Worm (Caenorhabditis elegans) whole organism, early embryonic: ENCODE results near the gene srv-27.

Experiments used
- B0310.2 ChIP-seq: sonication (generic microtip); optimal IDR thresholded peaks from 2 replicates; lab custom pipeline; 2016; ENCODE audit warnings: mild to moderate bottlenecking, missing genetic modification characterization, missing compliant biosample characterization
- F13C5.2 ChIP-seq: sonication (generic microtip); optimal IDR thresholded peaks from 2 replicates; lab custom pipeline; 2017; ENCODE audit warnings: mild to moderate bottlenecking, missing genetic modification characterization, inconsistent platforms, missing compliant biosample characterization
- aly-1 ChIP-seq: sonication (generic microtip); optimal IDR thresholded peaks from 2 replicates; lab custom pipeline; 2016; ENCODE audit warnings: missing genetic modification characterization, missing compliant biosample characterization
- ama-1 ChIP-seq: fragments of 150-350 bp; optimal IDR thresholded peaks from 2 replicates; lab custom pipeline; 2014
- ceh-13 ChIP-seq: fragments of 200-800 bp; sonication (Bioruptor generic); optimal IDR thresholded peaks from 2 replicates; lab custom pipeline; 2018; ENCODE audit warnings: mild to moderate bottlenecking, missing genetic modification characterization, missing compliant biosample characterization
- ceh-36 ChIP-seq: sonication (generic microtip); optimal IDR thresholded peaks from 2 replicates; lab custom pipeline; 2016; ENCODE audit warnings: missing genetic modification characterization, inconsistent platforms, missing compliant biosample characterization
- ets-7 ChIP-seq: sonication (generic microtip); optimal IDR thresholded peaks from 2 replicates; lab custom pipeline; 2016; ENCODE audit warnings: missing genotype, missing genetic modification characterization, missing compliant biosample characterization
- flt-1 ChIP-seq: fragments of 200-800 bp; sonication (Bioruptor generic); IDR thresholded peaks from 2 replicates; pipeline ENCODE4 v1.3.6; 2022; ENCODE audit warnings: missing genetic modification characterization, missing compliant biosample characterization
- hmbx-1 ChIP-seq: sonication (generic microtip); optimal IDR thresholded peaks from 2 replicates; lab custom pipeline; 2016; ENCODE audit warnings: mild to moderate bottlenecking, missing genetic modification characterization, missing compliant biosample characterization
- hmg-4 ChIP-seq: fragments of 200-800 bp; sonication (Bioruptor generic); optimal IDR thresholded peaks from 2 replicates; lab custom pipeline; 2018; ENCODE audit warnings: mild to moderate bottlenecking, missing genetic modification characterization, missing compliant biosample characterization
- hnd-1 ChIP-seq: sonication (generic microtip); optimal IDR thresholded peaks from 2 replicates; lab custom pipeline; 2016; ENCODE audit warnings: missing genetic modification characterization, missing compliant biosample characterization
- pes-1 ChIP-seq: fragments of 200-800 bp; sonication (Bioruptor generic); IDR thresholded peaks from 2 replicates; pipeline ENCODE4 v1.3.6; 2022; ENCODE audit warnings: missing genetic modification reagents, missing genetic modification characterization, missing compliant biosample characterization
- scrt-1 ChIP-seq: fragments of 200-800 bp; sonication (Bioruptor generic); IDR thresholded peaks from 2 replicates; pipeline ENCODE4 v1.3.6; 2022; ENCODE audit warnings: missing genetic modification characterization, missing compliant biosample characterization
- sea-1 ChIP-seq: fragments of 200-800 bp; sonication (Bioruptor generic); conservative IDR thresholded peaks from 2 replicates; pipeline ENCODE4 v1.3.6; 2022; ENCODE audit warnings: missing genetic modification characterization, missing compliant biosample characterization
- tbx-11 ChIP-seq: fragments of 200-800 bp; sonication (Bioruptor generic); IDR thresholded peaks from 2 replicates; pipeline ENCODE4 v1.3.6; 2022; ENCODE audit warnings: missing genetic modification characterization, missing compliant biosample characterization
- tbx-37 ChIP-seq: fragments of 200-800 bp; sonication (Bioruptor generic); conservative IDR thresholded peaks from 2 replicates; pipeline ENCODE4 v1.3.6; 2022; ENCODE audit warnings: missing genetic modification reagents, missing genetic modification characterization, missing compliant biosample characterization
- tra-4 ChIP-seq: sonication (generic microtip); optimal IDR thresholded peaks from 2 replicates; lab custom pipeline; 2017; ENCODE audit warnings: missing genetic modification characterization, missing compliant biosample characterization

srv-27 gene

ce11 chrIV:6329339-6329738, 31.2 kb upstream of the srv-27 start, which contains the start of gene seu-1:
Gene seu-1, plus strand, starts transcription at chrIV:6329639.
- TF ChIP-seq hmbx-1, result no peak
- no peak for TF ChIP-seq pes-1 (GFP tag; lab: Robert Waterston, UW)
- no peak for TF ChIP-seq ets-7
- TF ChIP-seq hnd-1 (tag; lab: Kevin White, UChicago), result no peak
- no peak for TF ChIP-seq tbx-11 (GFP tag; lab: Robert Waterston, UW)
- no peak for TF ChIP-seq tra-4 (tag; lab: Kevin White, UChicago)
- no peak for TF ChIP-seq B0310.2 (tag; lab: Kevin White, UChicago)
- no peak for TF ChIP-seq aly-1 (tag; lab: Kevin White, UChicago)

ce11 chrIV:6328198-6328597, 30.0 kb upstream of the srv-27 start:
- TF ChIP-seq scrt-1 (GFP tag; lab: Robert Waterston, UW), result no peak
- TF ChIP-seq tbx-37 (GFP tag; lab: Robert Waterston, UW), result no peak
- no peak for TF ChIP-seq flt-1 (GFP tag; lab: Robert Waterston, UW)
- TF ChIP-seq hmg-4 (GFP tag; lab: Kevin White, UChicago), result no peak
- no peak for TF ChIP-seq pes-1 (GFP tag; lab: Robert Waterston, UW)
- no peak for TF ChIP-seq hmbx-1
- TF ChIP-seq B0310.2 (tag; lab: Kevin White, UChicago), result no peak
- TF ChIP-seq ama-1 (lab: Kevin White, UChicago), result no peak
- TF ChIP-seq sea-1 (GFP tag; lab: Robert Waterston, UW), result no peak
- TF ChIP-seq aly-1 (tag; lab: Kevin White, UChicago), result no peak
- no peak for TF ChIP-seq ets-7
- no peak for TF ChIP-seq ceh-36 (tag; lab: Kevin White, UChicago)
- TF ChIP-seq F13C5.2 (tag; lab: Kevin White, UChicago), result no peak
- TF ChIP-seq ceh-13 (GFP tag; lab: Kevin White, UChicago), result no peak
- TF ChIP-seq hnd-1 (tag; lab: Kevin White, UChicago), result no peak
- no peak for TF ChIP-seq tra-4 (tag; lab: Kevin White, UChicago)
- no peak for TF ChIP-seq tbx-11 (GFP tag; lab: Robert Waterston, UW)

- TF ChIP-seq ama-1 (lab: Kevin White, UChicago) (no peak), B0310.2 (tag; lab: Kevin White, UChicago) (no peak), pes-1 (GFP tag; lab: Robert Waterston, UW) (no peak), hmbx-1 (no peak), scrt-1 (GFP tag; lab: Robert Waterston, UW) (no peak), aly-1 (tag; lab: Kevin White, UChicago) (no peak), tbx-37 (GFP tag; lab: Robert Waterston, UW) (no peak), ceh-36 (tag; lab: Kevin White, UChicago) (no peak), tra-4 (tag; lab: Kevin White, UChicago) (no peak), ets-7 (no peak), ceh-13 (GFP tag; lab: Kevin White, UChicago) (no peak), flt-1 (GFP tag; lab: Robert Waterston, UW) (no peak), F13C5.2 (tag; lab: Kevin White, UChicago) (no peak), hnd-1 (tag; lab: Kevin White, UChicago) (no peak), sea-1 (GFP tag; lab: Robert Waterston, UW) (no peak), tbx-11 (GFP tag; lab: Robert Waterston, UW) (no peak)
These were observed 29.3 kb upstream of the srv-27 start for ce11 chrIV:6327363-6328015.

- no peak for TF ChIP-seq F13C5.2 (tag; lab: Kevin White, UChicago)
- TF ChIP-seq hmbx-1, result no peak
- TF ChIP-seq tra-4 (tag; lab: Kevin White, UChicago), result no peak
- no peak for TF ChIP-seq ets-7
- TF ChIP-seq scrt-1 (GFP tag; lab: Robert Waterston, UW), result no peak
- no peak for TF ChIP-seq flt-1 (GFP tag; lab: Robert Waterston, UW)
- no peak for TF ChIP-seq sea-1 (GFP tag; lab: Robert Waterston, UW)
- no peak for TF ChIP-seq pes-1 (GFP tag; lab: Robert Waterston, UW)
- no peak for TF ChIP-seq ceh-13 (GFP tag; lab: Kevin White, UChicago)
- no peak for TF ChIP-seq ceh-36 (tag; lab: Kevin White, UChicago)
- no peak for TF ChIP-seq ama-1 (lab: Kevin White, UChicago)
- TF ChIP-seq tbx-37 (GFP tag; lab: Robert Waterston, UW), result no peak
- TF ChIP-seq tbx-11 (GFP tag; lab: Robert Waterston, UW), result no peak
- TF ChIP-seq aly-1 (tag; lab: Kevin White, UChicago), result no peak
- TF ChIP-seq hnd-1 (tag; lab: Kevin White, UChicago), result no peak
- no peak for TF ChIP-seq hmg-4 (GFP tag; lab: Kevin White, UChicago)
- TF ChIP-seq B0310.2 (tag; lab: Kevin White, UChicago), result no peak
These were observed 28.3 kb upstream of the srv-27 start, which contains the start of gene lsm-8 for ce11 chrIV:6326448-6326847. Gene lsm-8, plus strand, starts transcription at chrIV:6326526.

- TF ChIP-seq hmg-4 (GFP tag; lab: Kevin White, UChicago) (no peak), ets-7 (no peak), tra-4 (tag; lab: Kevin White, UChicago) (no peak), aly-1 (tag; lab: Kevin White, UChicago) (no peak), ceh-13 (GFP tag; lab: Kevin White, UChicago) (no peak), flt-1 (GFP tag; lab: Robert Waterston, UW) (no peak), ceh-36 (tag; lab: Kevin White, UChicago) (no peak), hnd-1 (tag; lab: Kevin White, UChicago) (no peak), F13C5.2 (tag; lab: Kevin White, UChicago) (no peak), B0310.2 (tag; lab: Kevin White, UChicago) (no peak), tbx-11 (GFP tag; lab: Robert Waterston, UW) (no peak), pes-1 (GFP tag; lab: Robert Waterston, UW) (no peak), ama-1 (lab: Kevin White, UChicago) (no peak), hmbx-1 (no peak), scrt-1 (GFP tag; lab: Robert Waterston, UW) (no peak)
These were observed 27.6 kb upstream of the srv-27 start for ce11 chrIV:6325772-6326171.

- no peak for TF ChIP-seq tra-4 (tag; lab: Kevin White, UChicago)
- no peak for TF ChIP-seq aly-1 (tag; lab: Kevin White, UChicago)
- peak; percentile 63; the same call in 1 of the 2 replicates for TF ChIP-seq flt-1 (GFP tag; lab: Robert Waterston, UW)
- TF ChIP-seq ceh-36 (tag; lab: Kevin White, UChicago), result no peak
- peak; percentile 73 for TF ChIP-seq hmg-4 (GFP tag; lab: Kevin White, UChicago)
- no peak for TF ChIP-seq hmbx-1
- peak; percentile 54; the same call in 1 of the 2 replicates for TF ChIP-seq pes-1 (GFP tag; lab: Robert Waterston, UW)
- peak; percentile 49; the same call in 1 of the 2 replicates for TF ChIP-seq tbx-11 (GFP tag; lab: Robert Waterston, UW)
- TF ChIP-seq scrt-1 (GFP tag; lab: Robert Waterston, UW), result no peak
- TF ChIP-seq B0310.2 (tag; lab: Kevin White, UChicago), result no peak
- TF ChIP-seq F13C5.2 (tag; lab: Kevin White, UChicago), result peak; percentile 80
- no peak for TF ChIP-seq sea-1 (GFP tag; lab: Robert Waterston, UW)
- peak; percentile 54; the same call in 1 of the 2 replicates for TF ChIP-seq tbx-37 (GFP tag; lab: Robert Waterston, UW)
These were observed 25.6 kb upstream of the srv-27 start, which contains the start of gene sqd-1 for ce11 chrIV:6323654-6324224. Gene sqd-1, plus strand, starts transcription at chrIV:6324174.
